Worm (Caenorhabditis elegans): ENCODE data around the gene srh-59.

DNA sequence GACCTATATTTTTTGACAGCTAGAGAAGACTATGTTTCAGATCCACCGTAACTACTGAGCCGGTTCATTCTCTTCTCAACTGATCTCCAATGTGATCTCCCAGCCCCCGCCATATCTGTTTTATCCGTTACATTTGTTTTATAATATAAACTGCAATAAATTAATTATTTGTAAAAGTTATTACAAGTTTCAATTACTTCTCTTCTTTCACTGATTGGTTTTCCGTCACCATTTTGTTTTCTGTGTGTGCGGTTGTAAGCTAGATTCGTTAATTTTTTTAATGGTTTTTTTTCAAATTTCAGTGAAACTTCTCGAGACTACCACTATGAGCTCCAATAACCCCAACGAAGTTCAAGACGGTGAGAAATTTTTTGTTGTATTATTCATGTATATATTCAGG, 49.0 kb downstream of the srh-59 start, which contains the start of gene M151.2:
- TF ChIP-seq ekl-4 (GFP tag; IDR thresholded peaks at IDR 0.05) (no peak), ama-1 (optimal IDR thresholded peaks at IDR 0.05) (no peak), ama-1 (GFP tag; optimal IDR thresholded peaks at IDR 0.05) (no peak), attf-5 (GFP tag; optimal IDR thresholded peaks at IDR 0.05) (no peak), ceh-40 (GFP tag; IDR thresholded peaks at IDR 0.05) (no peak), ccch-3 (GFP tag; optimal IDR thresholded peaks at IDR 0.05) (no peak), bed-1 (GFP tag; IDR thresholded peaks at IDR 0.05) (no peak), tbx-9 (tag; optimal IDR thresholded peaks at IDR 0.05; ENCODE audit: borderline replicate concordance) (no peak), C17E4.6 (GFP tag; IDR thresholded peaks at IDR 0.05) (no peak), unc-62 (GFP tag; optimal IDR thresholded peaks at IDR 0.05) (no peak)
